Worm (Caenorhabditis elegans) whole organism, young adult: ENCODE results near the gene F21H7.2.

ENCODE experiments used
- B0019.2 ChIP-seq: fragments of 200-800 bp; sonication (Bioruptor generic); conservative IDR thresholded peaks from 2 replicates; pipeline ENCODE4 v1.3.6; 2022; ENCODE audit warnings: missing genetic modification reagents, missing genetic modification characterization, missing compliant biosample characterization
- B0261.1 ChIP-seq: sonication (generic microtip); optimal IDR thresholded peaks from 2 replicates; lab custom pipeline; 2016; ENCODE audit warnings: mild to moderate bottlenecking, missing genetic modification characterization, moderate library complexity, missing compliant biosample characterization
- B0336.3 ChIP-seq: fragments of 200-800 bp; sonication (Bioruptor generic); IDR thresholded peaks from 2 replicates; pipeline ENCODE4 v1.3.6; 2022; ENCODE audit warnings: missing genetic modification characterization, missing compliant biosample characterization
- F10E7.11 ChIP-seq: sonication (generic microtip); optimal IDR thresholded peaks from 2 replicates; lab custom pipeline; 2017; ENCODE audit warnings: mild to moderate bottlenecking, missing genetic modification characterization, moderate library complexity, missing compliant biosample characterization
- F22D6.2 ChIP-seq: sonication (generic microtip); optimal IDR thresholded peaks from 2 replicates; lab custom pipeline; 2016; ENCODE audit warnings: mild to moderate bottlenecking, missing genetic modification characterization, missing compliant biosample characterization
- F23B12.7 ChIP-seq: sonication (generic microtip); optimal IDR thresholded peaks from 2 replicates; lab custom pipeline; 2017; ENCODE audit warnings: missing genetic modification characterization, mild to moderate bottlenecking, missing compliant biosample characterization, antibody characterized with exemption, moderate library complexity; ENCODE audit not compliant: insufficient read depth
- F33H1.4 ChIP-seq: fragments of 200-800 bp; sonication (Bioruptor generic); IDR thresholded peaks from 2 replicates; pipeline ENCODE4 v1.3.6; 2022; ENCODE audit warnings: missing genetic modification reagents, missing genetic modification characterization, missing compliant biosample characterization
- T07F8.4 ChIP-seq: sonication (generic microtip); optimal IDR thresholded peaks from 2 replicates; lab custom pipeline; 2016; ENCODE audit warnings: mild to moderate bottlenecking, missing genetic modification characterization, moderate library complexity, missing compliant biosample characterization
- ZK185.1 ChIP-seq: sonication (generic microtip); optimal IDR thresholded peaks from 2 replicates; lab custom pipeline; 2016; ENCODE audit warnings: mild to moderate bottlenecking, missing genetic modification characterization, missing compliant biosample characterization; ENCODE audit not compliant: poor library complexity, severe bottlenecking
- aptf-3 ChIP-seq: fragments of 200-800 bp; sonication (Bioruptor generic); IDR thresholded peaks from 2 replicates; pipeline ENCODE4 v1.3.6; 2022; ENCODE audit warnings: missing genetic modification characterization, missing compliant biosample characterization
- athp-1 ChIP-seq: sonication (generic microtip); optimal IDR thresholded peaks from 2 replicates; lab custom pipeline; 2017; ENCODE audit warnings: mild to moderate bottlenecking, missing genetic modification characterization, missing compliant biosample characterization
- attf-6 ChIP-seq: fragments of 200-800 bp; sonication (Bioruptor generic); IDR thresholded peaks from 2 replicates; pipeline ENCODE4 v1.3.6; 2022; ENCODE audit warnings: missing genetic modification reagents, missing genetic modification characterization, missing compliant biosample characterization
- ccch-3 ChIP-seq: fragments of 200-800 bp; sonication (Bioruptor generic); optimal IDR thresholded peaks from 2 replicates; lab custom pipeline; 2018; ENCODE audit warnings: mild to moderate bottlenecking, missing genetic modification characterization, missing compliant biosample characterization
- cebp-2 ChIP-seq: fragments of 200-800 bp; sonication (Bioruptor generic); IDR thresholded peaks from 2 replicates; pipeline ENCODE4 v1.3.6; 2022; ENCODE audit warnings: missing genetic modification characterization, missing compliant biosample characterization
- ceh-58 ChIP-seq: fragments of 200-800 bp; sonication (Bioruptor generic); IDR thresholded peaks from 2 replicates; pipeline ENCODE4 v1.3.6; 2022; ENCODE audit warnings: missing genetic modification characterization, missing compliant biosample characterization
- ceh-91 ChIP-seq: fragments of 200-800 bp; sonication (Bioruptor generic); IDR thresholded peaks from 2 replicates; pipeline ENCODE4 v1.3.6; 2022; ENCODE audit warnings: missing genetic modification reagents, missing genetic modification characterization, missing compliant biosample characterization
- die-1 ChIP-seq: sonication (generic microtip); optimal IDR thresholded peaks from 2 replicates; lab custom pipeline; 2016; ENCODE audit warnings: missing genotype, mild to moderate bottlenecking, missing genetic modification characterization, missing compliant biosample characterization
- dpff-1 ChIP-seq: sonication (generic microtip); optimal IDR thresholded peaks from 2 replicates; lab custom pipeline; 2017; ENCODE audit warnings: mild to moderate bottlenecking, missing genetic modification characterization, missing compliant biosample characterization
- egl-18 ChIP-seq: fragments of 200-800 bp; sonication (Bioruptor generic); IDR thresholded peaks from 2 replicates; pipeline ENCODE4 v1.3.6; 2022; ENCODE audit warnings: missing genetic modification reagents, missing genetic modification characterization, missing compliant biosample characterization
- ekl-4 ChIP-seq: fragments of 200-800 bp; sonication (Bioruptor generic); IDR thresholded peaks from 2 replicates; pipeline ENCODE4 v1.3.6; 2022; ENCODE audit warnings: missing genetic modification reagents, missing genetic modification characterization, missing compliant biosample characterization
- ets-4 ChIP-seq: fragments of 200-800 bp; sonication (Bioruptor generic); optimal IDR thresholded peaks from 2 replicates; lab custom pipeline; 2018; ENCODE audit warnings: mild to moderate bottlenecking, missing genetic modification characterization, missing compliant biosample characterization
- hrde-1 ChIP-seq: sonication (generic microtip); optimal IDR thresholded peaks from 2 replicates; lab custom pipeline; 2016; ENCODE audit warnings: missing genetic modification characterization, mild to moderate bottlenecking, missing compliant biosample characterization, moderate library complexity, missing genotype, missing genetic modification reagents, borderline replicate concordance
- hsf-1 ChIP-seq: fragments of 200-800 bp; sonication (Bioruptor generic); IDR thresholded peaks from 2 replicates; pipeline ENCODE4 v1.3.6; 2022; ENCODE audit warnings: missing genetic modification reagents, missing genetic modification characterization, missing compliant biosample characterization
- lag-1 ChIP-seq: fragments of 200-800 bp; sonication (Bioruptor generic); IDR thresholded peaks from 2 replicates; pipeline ENCODE4 v1.3.6; 2022; ENCODE audit warnings: missing genetic modification reagents, missing genetic modification characterization, missing compliant biosample characterization
- mcd-1 ChIP-seq: fragments of 200-800 bp; sonication (Bioruptor generic); IDR thresholded peaks from 2 replicates; pipeline ENCODE4 v1.3.6; 2022; ENCODE audit warnings: missing genetic modification reagents, missing genetic modification characterization, missing compliant biosample characterization
- rpc-1 ChIP-seq, 2 experiments: fragments of 150-350 bp in 1 of 2; sonication (generic microtip) in 1 of 2; optimal IDR thresholded peaks; 2 replicates each; lab custom pipeline; 2014 to 2018; ENCODE audit warnings: missing biosample characterization in 1 of 2, missing genetic modification characterization in 1 of 2, missing genetic modification reagents in 1 of 2, missing genotype in 1 of 2
- sdz-38 ChIP-seq: sonication (generic microtip); optimal IDR thresholded peaks from 2 replicates; lab custom pipeline; 2016; ENCODE audit warnings: missing genotype, missing genetic modification characterization, missing compliant biosample characterization
- sea-2 ChIP-seq: fragments of 200-800 bp; sonication (Bioruptor generic); IDR thresholded peaks from 2 replicates; pipeline ENCODE4 v1.3.6; 2022; ENCODE audit warnings: missing genetic modification characterization, missing compliant biosample characterization
- snpc-1.3 ChIP-seq: sonication (generic microtip); optimal IDR thresholded peaks from 2 replicates; lab custom pipeline; 2017; ENCODE audit warnings: missing genetic modification characterization, mild to moderate bottlenecking, missing compliant biosample characterization, antibody characterized with exemption, moderate library complexity, missing genotype, missing genetic modification reagents; ENCODE audit not compliant: insufficient read depth
- snpc-4 ChIP-seq, 5 experiments: fragments of 150-350 bp in 1 of 5; sonication (generic microtip) in 4 of 5; optimal IDR thresholded peaks; 2 replicates each; lab custom pipeline; 2014 to 2018; ENCODE audit warnings: missing genetic modification characterization in 5 of 5, missing biosample characterization in 3 of 5, antibody characterized with exemption in 2 of 5, mild to moderate bottlenecking in 2 of 5, missing compliant biosample characterization in 2 of 5, missing genotype in 2 of 5, moderate library complexity in 2 of 5, missing genetic modification reagents in 1 of 5
- somi-1 ChIP-seq: fragments of 200-800 bp; sonication (Bioruptor generic); optimal IDR thresholded peaks from 2 replicates; lab custom pipeline; 2018; ENCODE audit warnings: mild to moderate bottlenecking, missing genetic modification characterization, missing compliant biosample characterization
- tbp1 ChIP-seq: fragments of 200-800 bp; sonication (Bioruptor generic); optimal IDR thresholded peaks from 2 replicates; lab custom pipeline; 2018; ENCODE audit warnings: mild to moderate bottlenecking, missing genetic modification characterization, missing compliant biosample characterization
- unc-130 ChIP-seq: sonication (generic microtip); optimal IDR thresholded peaks from 2 replicates; lab custom pipeline; 2016; ENCODE audit warnings: missing genetic modification reagents, missing genetic modification characterization, missing compliant biosample characterization
- zfh-2 ChIP-seq: fragments of 200-800 bp; sonication (Bioruptor generic); conservative IDR thresholded peaks from 2 replicates; pipeline ENCODE4 v1.3.6; 2022; ENCODE audit warnings: missing genetic modification reagents, missing genetic modification characterization, missing compliant biosample characterization
- zim-3 ChIP-seq: sonication (generic microtip); optimal IDR thresholded peaks from 2 replicates; lab custom pipeline; 2017; ENCODE audit warnings: mild to moderate bottlenecking, missing genetic modification characterization, moderate library complexity, missing compliant biosample characterization
- ztf-25 ChIP-seq: fragments of 200-800 bp; sonication (Bioruptor generic); IDR thresholded peaks from 2 replicates; pipeline ENCODE4 v1.3.6; 2022; ENCODE audit warnings: missing genetic modification reagents, missing genetic modification characterization, missing compliant biosample characterization
- ztf-3 ChIP-seq: fragments of 200-800 bp; sonication (Bioruptor generic); optimal IDR thresholded peaks from 2 replicates; lab custom pipeline; 2018; ENCODE audit warnings: mild to moderate bottlenecking, missing genetic modification characterization, missing compliant biosample characterization

F21H7.2 gene

ce11 chrV:16224027-16224426, 5.8 kb downstream of the F21H7.2 start, which contains the start of gene stdh-2:
Gene stdh-2, plus strand, starts transcription at chrV:16224327.
- TF ChIP-seq ztf-3: no peak
- TF ChIP-seq ZK185.1 (tag; lab: Kevin White, UChicago): no peak
- TF ChIP-seq F33H1.4 (GFP tag; lab: Robert Waterston, UW): no peak
- TF ChIP-seq F22D6.2 (tag; lab: Kevin White, UChicago): no peak
- TF ChIP-seq snpc-1.3 (tag; lab: Kevin White, UChicago): no peak
- TF ChIP-seq F10E7.11 (tag; lab: Kevin White, UChicago): no peak
- TF ChIP-seq hrde-1: no peak
- no peak for TF ChIP-seq unc-130 (GFP tag; lab: Kevin White, UChicago)
- TF ChIP-seq B0336.3 (GFP tag; lab: Robert Waterston, UW): no peak
- no peak for TF ChIP-seq ztf-25 (GFP tag; lab: Robert Waterston, UW)
- TF ChIP-seq hsf-1 (GFP tag; lab: Robert Waterston, UW): no peak
- TF ChIP-seq ekl-4 (GFP tag; lab: Robert Waterston, UW): no peak
- TF ChIP-seq ets-4 (GFP tag; lab: Kevin White, UChicago): no peak
- no peak for TF ChIP-seq cebp-2 (GFP tag; lab: Robert Waterston, UW)
- TF ChIP-seq T07F8.4: no peak
- TF ChIP-seq sdz-38: no peak
- TF ChIP-seq aptf-3 (GFP tag; lab: Robert Waterston, UW): no peak
- TF ChIP-seq ccch-3 (GFP tag; lab: Kevin White, UChicago): no peak
- no peak for TF ChIP-seq sea-2 (GFP tag; lab: Robert Waterston, UW)

ce11 chrV:16220020-16220419, 9.8 kb downstream of the F21H7.2 start:
- no peak for TF ChIP-seq aptf-3 (GFP tag; lab: Robert Waterston, UW)
- no peak for TF ChIP-seq athp-1 (tag; lab: Kevin White, UChicago)
- no peak for TF ChIP-seq F23B12.7 (tag; lab: Kevin White, UChicago)
- no peak for TF ChIP-seq zim-3 (tag; lab: Kevin White, UChicago)
- no peak for TF ChIP-seq B0019.2 (GFP tag; lab: Robert Waterston, UW)
- no peak for TF ChIP-seq mcd-1 (GFP tag; lab: Robert Waterston, UW)
- TF ChIP-seq ceh-91 (GFP tag; lab: Robert Waterston, UW): no peak
- no peak for TF ChIP-seq lag-1 (GFP tag; lab: Robert Waterston, UW)
- no peak for TF ChIP-seq F33H1.4 (GFP tag; lab: Robert Waterston, UW)
- no peak for TF ChIP-seq snpc-1.3 (tag; lab: Kevin White, UChicago)
- no peak for TF ChIP-seq die-1 (tag; lab: Kevin White, UChicago)
- no peak for TF ChIP-seq somi-1
- no peak for TF ChIP-seq snpc-4 (GFP tag; optimal IDR thresholded peaks at IDR 0.05; lab: Kevin White, UChicago)
- TF ChIP-seq snpc-4 (tag; optimal IDR thresholded peaks at IDR 0.05; lab: Kevin White, UChicago): no peak
- no peak for TF ChIP-seq dpff-1 (tag; lab: Kevin White, UChicago)

- TF ChIP-seq snpc-4 (GFP tag; optimal IDR thresholded peaks at IDR 0.05; lab: Kevin White, UChicago) (no peak), snpc-4 (tag; optimal IDR thresholded peaks at IDR 0.05; lab: Kevin White, UChicago) (peak in 1 of 4 experiments; percentile 21), ets-4 (GFP tag; lab: Kevin White, UChicago) (no peak), ceh-58 (GFP tag; lab: Robert Waterston, UW) (no peak), somi-1 (no peak), rpc-1 (optimal IDR thresholded peaks at IDR 0.05; lab: Kevin White, UChicago) (peak; percentile 29), rpc-1 (tag; optimal IDR thresholded peaks at IDR 0.05; lab: Kevin White, UChicago) (peak; percentile 74), attf-6 (0 out of 2 replicates have a peak, but pooled peaks have one; percentile 27), tbp1 (peak; percentile 74), B0261.1 (tag; lab: Kevin White, UChicago) (peak; percentile 42), mcd-1 (GFP tag; lab: Robert Waterston, UW) (no peak), zfh-2 (GFP tag; lab: Robert Waterston, UW) (no peak), egl-18 (no peak)
- TF ChIP-seq, all 124 proteins: peak for 5
Observed at ce11 chrV:16218972-16219757, 10.6 kb downstream of the F21H7.2 start, which contains the start of gene glc-1. Gene glc-1, plus strand, starts transcription at chrV:16219634.
